Fruit fly (Drosophila melanogaster): ENCODE results near the gene RhoGAP93B.
A peak's percentile ranks its signal among the peaks of the same experiment; 100 is the strongest.

DNA sequence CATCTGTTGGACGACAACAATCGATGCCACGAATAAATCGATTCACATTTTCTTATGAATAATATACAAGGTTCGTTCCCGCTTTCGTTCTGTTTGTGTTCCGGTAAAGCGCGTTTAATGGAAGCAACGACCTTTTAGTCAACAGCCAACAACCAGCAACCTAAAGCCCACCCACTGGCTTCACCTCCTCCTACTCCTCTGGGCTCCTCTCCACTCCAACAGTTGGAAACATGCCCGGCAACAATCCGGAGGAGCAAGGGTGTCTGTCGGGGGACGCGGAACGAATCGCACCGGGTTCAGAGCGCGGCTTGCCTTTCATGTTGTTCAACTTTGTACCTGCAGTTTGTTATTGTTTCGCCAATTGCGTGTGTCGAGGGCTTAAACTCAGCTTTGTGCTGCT lies 26.6 kb upstream of the RhoGAP93B start:
- TF ChIP-seq fd96Ca (GFP tag; IDR thresholded peaks at IDR 0.05) (no peak), gl (tag; optimal IDR thresholded peaks at IDR 0.05) (no peak), D1 (tag; optimal IDR thresholded peaks at IDR 0.05) (no peak), Snoo (tag; optimal IDR thresholded peaks at IDR 0.05) (no peak), EcR (GFP tag; optimal IDR thresholded peaks at IDR 0.05) (peak; percentile 96), CG4496 (GFP tag; IDR thresholded peaks at IDR 0.05) (no peak), Pif1B (GFP tag; optimal IDR thresholded peaks at IDR 0.05) (no peak), CG14655 (GFP tag; optimal IDR thresholded peaks at IDR 0.05) (no peak), CG8159 (tag; optimal IDR thresholded peaks at IDR 0.05) (no peak), CG17806 (tag; optimal IDR thresholded peaks at IDR 0.05) (no peak), Pif1A (GFP tag; optimal IDR thresholded peaks at IDR 0.05) (no peak), CG32121 (GFP tag; IDR thresholded peaks at IDR 0.05) (no peak), CG8301 (tag; optimal IDR thresholded peaks at IDR 0.05) (no peak), CG13204 (GFP tag; optimal IDR thresholded peaks at IDR 0.05) (no peak)

All from whole organism, pupa.